Worm (Caenorhabditis elegans) whole organism, midembryonic: ENCODE data around the gene elo-7.

Experiments used
- cog-1 ChIP-seq: sonication (generic microtip); optimal IDR thresholded peaks from 2 replicates; lab custom pipeline; 2016; ENCODE audit warnings: missing genetic modification characterization, missing compliant biosample characterization
- med-1 ChIP-seq: sonication (generic microtip); optimal IDR thresholded peaks from 2 replicates; lab custom pipeline; 2017; ENCODE audit warnings: missing genetic modification characterization, mild to moderate bottlenecking, missing compliant biosample characterization, antibody characterized with exemption, missing genetic modification reagents; ENCODE audit not compliant: insufficient read depth
- ztf-23 ChIP-seq: fragments of 200-800 bp; sonication (Bioruptor generic); IDR thresholded peaks from 2 replicates; pipeline ENCODE4 v1.3.6; 2022; ENCODE audit warnings: missing genetic modification reagents, missing genetic modification characterization, missing compliant biosample characterization

- TF ChIP-seq ztf-23 (no peak), cog-1 (tag; lab: Kevin White, UChicago) (no peak), med-1 (GFP tag; lab: Kevin White, UChicago) (no peak)
Observed at ce11 chrIV:9530768-9531167, 1.0 kb downstream of the elo-7 start.
